Fruit fly (Drosophila melanogaster) S2 (cell line): Measurements from ENCODE around the gene CG34112.

ENCODE experiments used
- CG8478 ChIP-seq: fragments of >200 bp; optimal IDR thresholded peaks from 2 replicates; lab custom pipeline; 2018
- CTCF ChIP-seq, 2 experiments: fragments of >200 bp; optimal IDR thresholded peaks; 2 replicates each; lab custom pipeline; 2018

dm6 chr3R:4399810-4400496 lies 5.9 kb upstream of the CG34112 start:
- no peak for TF ChIP-seq CG8478 (lab: Kevin White, UChicago)
- TF ChIP-seq CTCF (optimal IDR thresholded peaks at IDR 0.05; lab: Kevin White, UChicago): no peak
